Worm (Caenorhabditis elegans) whole organism, L1 larva: ENCODE results near the gene ZK742.6.

Source experiments
- C04F5.9 ChIP-seq: sonication (generic microtip); optimal IDR thresholded peaks from 2 replicates; lab custom pipeline; 2016; ENCODE audit warnings: missing genetic modification characterization, missing compliant biosample characterization
- C16A3.4 ChIP-seq: fragments of 150-350 bp; optimal IDR thresholded peaks from 2 replicates; lab custom pipeline; 2014; ENCODE audit warnings: missing biosample characterization, missing genetic modification characterization
- Y116A8C.19 ChIP-seq: sonication (generic microtip); optimal IDR thresholded peaks from 2 replicates; lab custom pipeline; 2016; ENCODE audit warnings: missing compliant biosample characterization, missing genetic modification characterization, borderline replicate concordance
- aly-2 ChIP-seq: fragments of 150-350 bp; optimal IDR thresholded peaks from 2 replicates; lab custom pipeline; 2014; ENCODE audit warnings: missing biosample characterization, missing genetic modification characterization
- blmp-1 ChIP-seq: fragments of 150-350 bp; optimal IDR thresholded peaks from 2 replicates; lab custom pipeline; 2014; ENCODE audit warnings: missing biosample characterization, missing genetic modification characterization
- ceh-82 ChIP-seq, 3 experiments: fragments of 150-350 bp in 1 of 3; sonication (generic microtip) in 2 of 3; optimal IDR thresholded peaks; 2 replicates each; lab custom pipeline; 2014 to 2017; ENCODE audit warnings: missing biosample characterization in 3 of 3, missing genetic modification characterization in 3 of 3
- dpl-1 ChIP-seq, 3 experiments: fragments of 150-350 bp in 2 of 3; sonication (generic microtip) in 1 of 3; optimal IDR thresholded peaks; 2 replicates each; lab custom pipeline; 2014 to 2017; ENCODE audit warnings: missing biosample characterization in 3 of 3, missing genetic modification characterization in 3 of 3, missing genetic modification reagents in 3 of 3
- efl-1 ChIP-seq, 4 experiments: fragments of 150-350 bp; optimal IDR thresholded peaks in 3 of 4; peaks in 1 of 4; 1 replicate in 1 of 4; 2 replicates in 3 of 4; lab custom pipeline; 2014; ENCODE audit warnings: missing biosample characterization in 2 of 4, missing genetic modification characterization in 2 of 4, missing genetic modification reagents in 2 of 4
- egl-27 ChIP-seq, 2 experiments: fragments of 150-350 bp in 1 of 2; sonication (generic microtip); optimal IDR thresholded peaks; 3 replicates each; lab custom pipeline; 2017 to 2018; ENCODE audit warnings: missing biosample characterization in 2 of 2, missing genetic modification characterization in 2 of 2, missing genetic modification reagents in 2 of 2
- elt-2 ChIP-seq: sonication (generic microtip); optimal IDR thresholded peaks from 2 replicates; lab custom pipeline; 2016; ENCODE audit warnings: missing genetic modification characterization, mild to moderate bottlenecking, inconsistent platforms, missing compliant biosample characterization, missing genetic modification reagents
- elt-3 ChIP-seq, 6 experiments: fragments of 150-350 bp in 1 of 6; sonication (generic microtip); optimal IDR thresholded peaks; 2 replicates each; lab custom pipeline; 2017 to 2018; ENCODE audit warnings: missing biosample characterization in 6 of 6, missing genetic modification characterization in 6 of 6, inconsistent platforms in 1 of 6
- fkh-8 ChIP-seq: sonication (generic microtip); optimal IDR thresholded peaks from 2 replicates; lab custom pipeline; 2016; ENCODE audit warnings: mild to moderate bottlenecking, missing genetic modification characterization, missing compliant biosample characterization
- fos-1 ChIP-seq: fragments of 150-350 bp; optimal IDR thresholded peaks from 2 replicates; lab custom pipeline; 2014; ENCODE audit warnings: missing biosample characterization, missing genetic modification characterization
- hlh-4 ChIP-seq: sonication (generic microtip); optimal IDR thresholded peaks from 2 replicates; lab custom pipeline; 2016; ENCODE audit warnings: mild to moderate bottlenecking, missing genetic modification characterization, missing compliant biosample characterization
- isw-1 ChIP-seq: fragments of 200-800 bp; sonication (Bioruptor generic); IDR thresholded peaks from 2 replicates; pipeline ENCODE4 v1.3.6; 2022; ENCODE audit warnings: missing genetic modification characterization, missing compliant biosample characterization
- lin-15B ChIP-seq: fragments of 150-350 bp; sonication (generic microtip); optimal IDR thresholded peaks from 3 replicates; lab custom pipeline; 2014; ENCODE audit warnings: missing biosample characterization, missing genetic modification characterization
- lin-35 ChIP-seq, 2 experiments: fragments of 150-350 bp; optimal IDR thresholded peaks; 2 replicates each; lab custom pipeline; 2014; ENCODE audit warnings: missing biosample characterization in 2 of 2, missing genetic modification characterization in 2 of 2, missing genetic modification reagents in 2 of 2
- lin-39 ChIP-seq: fragments of 150-350 bp; optimal IDR thresholded peaks from 2 replicates; lab custom pipeline; 2014; ENCODE audit warnings: missing biosample characterization, missing genetic modification reagents, missing genetic modification characterization
- lir-3 ChIP-seq: sonication (generic microtip); optimal IDR thresholded peaks from 2 replicates; lab custom pipeline; 2016; ENCODE audit warnings: mild to moderate bottlenecking, missing genetic modification characterization, moderate library complexity, missing compliant biosample characterization; ENCODE audit not compliant: poor library complexity
- lsy-2 ChIP-seq, 2 experiments: fragments of 150-350 bp; optimal IDR thresholded peaks; 2 replicates each; lab custom pipeline; 2014; ENCODE audit warnings: missing biosample characterization in 2 of 2, missing genetic modification characterization in 2 of 2
- mab-9 ChIP-seq: fragments of 200-800 bp; sonication (Bioruptor generic); IDR thresholded peaks from 2 replicates; pipeline ENCODE4 v1.3.6; 2022; ENCODE audit warnings: missing genetic modification reagents, missing genetic modification characterization, missing compliant biosample characterization
- mdl-1 ChIP-seq, 2 experiments: fragments of 150-350 bp; optimal IDR thresholded peaks; 2 replicates each; lab custom pipeline; 2014 to 2017; ENCODE audit warnings: missing biosample characterization in 2 of 2, missing genetic modification characterization in 2 of 2, inconsistent platforms in 1 of 2
- mef-2 ChIP-seq: fragments of 150-350 bp; optimal IDR thresholded peaks from 2 replicates; lab custom pipeline; 2014; ENCODE audit warnings: missing biosample characterization, missing genetic modification characterization
- nhr-11 ChIP-seq: fragments of 150-350 bp; optimal IDR thresholded peaks from 2 replicates; lab custom pipeline; 2014; ENCODE audit warnings: missing biosample characterization, missing genetic modification characterization
- nhr-19 ChIP-seq: fragments of 200-800 bp; sonication (Bioruptor generic); conservative IDR thresholded peaks from 2 replicates; pipeline ENCODE4 v1.3.6; 2022; ENCODE audit warnings: missing genetic modification characterization, missing compliant biosample characterization
- nhr-20 ChIP-seq: sonication (generic microtip); optimal IDR thresholded peaks from 2 replicates; lab custom pipeline; 2016; ENCODE audit warnings: mild to moderate bottlenecking, missing genetic modification characterization, missing compliant biosample characterization
- nhr-47 ChIP-seq: sonication (generic microtip); optimal IDR thresholded peaks from 2 replicates; lab custom pipeline; 2016; ENCODE audit warnings: mild to moderate bottlenecking, missing genetic modification characterization, moderate library complexity, missing compliant biosample characterization
- nhr-71 ChIP-seq: sonication (generic microtip); optimal IDR thresholded peaks from 2 replicates; lab custom pipeline; 2016; ENCODE audit warnings: mild to moderate bottlenecking, missing genetic modification characterization, moderate library complexity, missing compliant biosample characterization
- nhr-76 ChIP-seq: sonication (generic microtip); optimal IDR thresholded peaks from 2 replicates; lab custom pipeline; 2017; ENCODE audit warnings: missing biosample characterization, missing genetic modification characterization
- nhr-77 ChIP-seq: fragments of 150-350 bp; optimal IDR thresholded peaks from 2 replicates; lab custom pipeline; 2014; ENCODE audit warnings: missing biosample characterization, missing genetic modification characterization
- nhr-85 ChIP-seq: sonication (generic microtip); peaks from one replicate; lab custom pipeline; 2016; ENCODE audit warnings: missing genetic modification characterization, inconsistent platforms, missing compliant biosample characterization
- rnt-1 ChIP-seq: sonication (generic microtip); optimal IDR thresholded peaks from 2 replicates; lab custom pipeline; 2016; ENCODE audit warnings: mild to moderate bottlenecking, missing genetic modification characterization, moderate library complexity, missing compliant biosample characterization
- snu-23 ChIP-seq: sonication (generic microtip); optimal IDR thresholded peaks from 2 replicates; lab custom pipeline; 2016; ENCODE audit warnings: missing genetic modification characterization, missing compliant biosample characterization
- sptf-1 ChIP-seq: fragments of 150-350 bp; optimal IDR thresholded peaks from 2 replicates; lab custom pipeline; 2014; ENCODE audit warnings: missing biosample characterization, missing genetic modification characterization
- sup-37 ChIP-seq: fragments of 200-800 bp; sonication (Bioruptor generic); optimal IDR thresholded peaks from 2 replicates; lab custom pipeline; 2018; ENCODE audit warnings: mild to moderate bottlenecking, missing genetic modification characterization, missing compliant biosample characterization
- unc-130 ChIP-seq: fragments of 150-350 bp; optimal IDR thresholded peaks from 2 replicates; lab custom pipeline; 2017; ENCODE audit warnings: missing biosample characterization, missing genetic modification characterization, inconsistent platforms
- unc-30 ChIP-seq: sonication (generic microtip); optimal IDR thresholded peaks from 2 replicates; lab custom pipeline; 2017; ENCODE audit warnings: missing biosample characterization, missing genetic modification characterization
- vab-15 ChIP-seq: sonication (generic microtip); optimal IDR thresholded peaks from 2 replicates; lab custom pipeline; 2017; ENCODE audit warnings: missing genotype, mild to moderate bottlenecking, missing genetic modification characterization, missing compliant biosample characterization

Gene ZK742.6

ce11 chrV:7854603-7855002 is 39.9 kb upstream of the ZK742.6 start, which contains the start of the genes C37C3.9 and C37C3.18 (continued):
- peak in 1 of 6 experiments; percentile 47 for TF ChIP-seq elt-3 (tag; optimal IDR thresholded peaks at IDR 0.05; lab: Kevin White, UChicago)
- TF ChIP-seq hlh-4 (tag; lab: Kevin White, UChicago) = no peak
- TF ChIP-seq lsy-2 (tag; optimal IDR thresholded peaks at IDR 0.05; lab: Kevin White, UChicago) = peak; percentile 72 to 88
- TF ChIP-seq ceh-82 (tag; optimal IDR thresholded peaks at IDR 0.05; lab: Kevin White, UChicago) = peak; percentile 72 to 82 (median 81)
- no peak for TF ChIP-seq sptf-1 (tag; lab: Kevin White, UChicago)
- TF ChIP-seq nhr-47 (tag; lab: Kevin White, UChicago) = peak; percentile 85
- no peak for TF ChIP-seq Y116A8C.19 (tag; lab: Kevin White, UChicago)
- peak; percentile 51 for TF ChIP-seq nhr-11 (tag; lab: Kevin White, UChicago)
- TF ChIP-seq mab-9 (GFP tag; lab: Robert Waterston, UW) = peak; percentile 27; the same call in 1 of the 2 replicates
- peak; percentile 89 for TF ChIP-seq snu-23 (GFP tag; lab: Kevin White, UChicago)
- peak; percentile 22 for TF ChIP-seq sup-37 (GFP tag; lab: Kevin White, UChicago)
- peak; percentile 51 for TF ChIP-seq unc-130
- peak; percentile 77 for TF ChIP-seq blmp-1 (tag; lab: Kevin White, UChicago)
- peak; percentile 89 for TF ChIP-seq nhr-85 (tag; lab: Kevin White, UChicago)
- no peak for TF ChIP-seq C04F5.9
- TF ChIP-seq nhr-77 (tag; lab: Kevin White, UChicago) = peak; percentile 85
- TF ChIP-seq elt-2 (tag; lab: Kevin White, UChicago) = peak; percentile 58
- TF ChIP-seq fkh-8 = peak; percentile 87
- peak; percentile 80 for TF ChIP-seq nhr-20 (tag; lab: Kevin White, UChicago)
- TF ChIP-seq aly-2 (tag; lab: Kevin White, UChicago) = peak; percentile 38
- peak; percentile 81 for TF ChIP-seq rnt-1 (tag; lab: Kevin White, UChicago)
- TF ChIP-seq mdl-1 (tag; optimal IDR thresholded peaks at IDR 0.05; lab: Kevin White, UChicago) = peak in 1 of 2 experiments; percentile 84
- no peak for TF ChIP-seq mef-2 (tag; lab: Kevin White, UChicago)
- TF ChIP-seq egl-27 (tag; optimal IDR thresholded peaks at IDR 0.05; lab: Kevin White, UChicago) = peak; percentile 5 to 15

ce11 chrV:7853900-7854299 is 39.2 kb upstream of the ZK742.6 start:
- TF ChIP-seq lin-39 (tag; lab: Kevin White, UChicago) (no peak), C16A3.4 (tag; lab: Kevin White, UChicago) (no peak), nhr-77 (tag; lab: Kevin White, UChicago) (no peak), egl-27 (tag; optimal IDR thresholded peaks at IDR 0.05; lab: Kevin White, UChicago) (no peak), dpl-1 (GFP tag; optimal IDR thresholded peaks at IDR 0.05; lab: Kevin White, UChicago) (peak in 1 of 3 experiments; percentile 13), efl-1 (optimal IDR thresholded peaks at IDR 0.05; lab: Kevin White, UChicago) (no peak), efl-1 (GFP tag; optimal IDR thresholded peaks at IDR 0.05 in 1 of 2; lab: Kevin White, UChicago) (peak in 1 of 2 experiments; percentile 12), vab-15 (tag; lab: Kevin White, UChicago) (no peak), C04F5.9 (no peak), nhr-76 (no peak), lin-35 (GFP tag; optimal IDR thresholded peaks at IDR 0.05; lab: Kevin White, UChicago) (peak in 1 of 2 experiments; percentile 30), nhr-19 (GFP tag; lab: Robert Waterston, UW) (no peak)

ce11 chrV:7852078-7852477 is 37.3 kb upstream of the ZK742.6 start:
- TF ChIP-seq nhr-71 = no peak
- TF ChIP-seq isw-1 (GFP tag; lab: Robert Waterston, UW) = no peak
- no peak for TF ChIP-seq rnt-1 (tag; lab: Kevin White, UChicago)
- TF ChIP-seq elt-3 (tag; optimal IDR thresholded peaks at IDR 0.05; lab: Kevin White, UChicago) = no peak
- TF ChIP-seq unc-30 (tag; lab: Kevin White, UChicago) = no peak
- no peak for TF ChIP-seq fkh-8
- TF ChIP-seq lir-3 = no peak
- no peak for TF ChIP-seq lin-35 (GFP tag; optimal IDR thresholded peaks at IDR 0.05; lab: Kevin White, UChicago)
- TF ChIP-seq fos-1 = no peak
- TF ChIP-seq lin-15B (tag; lab: Kevin White, UChicago) = no peak
